Worm (Caenorhabditis elegans): ENCODE measurements around the gene ceh-13.
A peak's percentile ranks its signal among the peaks of the same experiment; 100 is the strongest.

The ceh-13 gene

DNA sequence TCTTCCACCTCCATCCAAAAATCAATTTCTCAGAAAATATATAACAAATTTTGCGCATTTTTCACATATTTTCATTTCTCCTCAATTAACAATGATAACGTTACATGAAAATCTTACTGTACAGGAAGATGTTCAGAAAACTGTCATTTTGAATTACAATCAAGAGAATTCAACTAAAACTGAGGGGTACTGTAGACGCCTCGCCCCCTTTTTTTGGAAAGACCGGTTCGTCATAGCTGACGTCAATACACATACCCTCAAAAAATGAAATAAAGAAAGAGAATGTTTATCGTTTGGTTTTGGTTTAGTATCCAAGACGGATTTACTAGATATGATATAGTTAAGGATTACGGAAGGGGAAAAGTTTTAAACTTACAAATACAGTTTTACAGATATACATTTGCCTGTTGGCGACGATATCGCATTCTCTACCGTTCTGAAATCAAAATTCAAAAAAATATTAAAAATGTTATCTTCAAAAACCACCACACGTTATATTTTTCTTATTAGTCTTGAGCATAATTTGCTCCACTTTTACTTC is 2.5 kb downstream of the ceh-13 start:
- TF ChIP-seq unc-39 (tag; optimal IDR thresholded peaks at IDR 0.05) (no peak), ceh-39 (tag; optimal IDR thresholded peaks at IDR 0.05) (no peak), elt-1 (tag; optimal IDR thresholded peaks at IDR 0.05; ENCODE audit: borderline replicate concordance, insufficient read depth) (no peak), ces-1 (GFP tag; optimal IDR thresholded peaks at IDR 0.05) (no peak), sem-2 (GFP tag; optimal IDR thresholded peaks at IDR 0.05) (no peak), ztf-11 (tag; optimal IDR thresholded peaks at IDR 0.05) (no peak), M03D4.4 (tag; optimal IDR thresholded peaks at IDR 0.05) (no peak), lin-13 (tag; optimal IDR thresholded peaks at IDR 0.05) (no peak), unc-120 (tag; optimal IDR thresholded peaks at IDR 0.05; ENCODE audit: poor library complexity, severe bottlenecking) (no peak), pha-4 (tag; optimal IDR thresholded peaks at IDR 0.05) (no peak), bed-3 (GFP tag; optimal IDR thresholded peaks at IDR 0.05) (no peak), snpc-4 (tag; optimal IDR thresholded peaks at IDR 0.05) (no peak), flh-1 (GFP tag; optimal IDR thresholded peaks at IDR 0.05) (no peak), lin-32 (GFP tag; optimal IDR thresholded peaks at IDR 0.05) (no peak), nhr-237 (tag; optimal IDR thresholded peaks at IDR 0.05) (no peak), blmp-1 (tag; optimal IDR thresholded peaks at IDR 0.05) (no peak)

DNA sequence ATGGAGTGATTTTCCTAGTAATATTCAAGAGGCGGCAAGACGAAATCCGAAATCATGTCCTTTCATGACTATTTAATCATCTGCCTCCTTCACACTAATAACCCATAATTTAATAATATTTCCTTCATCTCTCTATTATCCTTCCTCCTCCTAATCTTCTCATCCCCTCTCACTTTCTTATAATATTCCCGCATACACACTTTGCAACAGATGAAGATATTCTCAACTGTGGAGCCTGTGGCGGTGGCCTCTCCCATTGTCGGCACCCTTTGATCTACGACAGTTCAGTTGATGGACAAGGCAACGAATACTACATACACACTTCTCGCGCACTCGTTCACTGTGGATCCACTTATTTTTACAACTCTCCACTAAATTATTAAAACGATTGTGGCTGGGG is 3.2 kb downstream of the ceh-13 start:
- TF ChIP-seq elt-3 (tag; optimal IDR thresholded peaks at IDR 0.05): no peak
- peak; percentile 6 for TF ChIP-seq mls-2 (tag; optimal IDR thresholded peaks at IDR 0.05)
- TF ChIP-seq snpc-4 (tag; optimal IDR thresholded peaks at IDR 0.05): no peak
- peak; percentile 68 for TF ChIP-seq unc-62 (GFP tag; optimal IDR thresholded peaks at IDR 0.05)
- peak; percentile 67 for TF ChIP-seq nhr-2 (tag; optimal IDR thresholded peaks at IDR 0.05)
- TF ChIP-seq zip-8 (tag; optimal IDR thresholded peaks at IDR 0.05): no peak
- no peak for TF ChIP-seq lin-13 (tag; optimal IDR thresholded peaks at IDR 0.05)
- TF ChIP-seq ces-1 (GFP tag; optimal IDR thresholded peaks at IDR 0.05): peak; percentile 85
- no peak for TF ChIP-seq blmp-1 (tag; optimal IDR thresholded peaks at IDR 0.05)
- TF ChIP-seq mep-1 (tag; optimal IDR thresholded peaks at IDR 0.05): no peak
- TF ChIP-seq unc-39 (tag; optimal IDR thresholded peaks at IDR 0.05): no peak
- no peak for TF ChIP-seq ceh-39 (tag; optimal IDR thresholded peaks at IDR 0.05)
- no peak for TF ChIP-seq lin-32 (GFP tag; optimal IDR thresholded peaks at IDR 0.05)

DNA sequence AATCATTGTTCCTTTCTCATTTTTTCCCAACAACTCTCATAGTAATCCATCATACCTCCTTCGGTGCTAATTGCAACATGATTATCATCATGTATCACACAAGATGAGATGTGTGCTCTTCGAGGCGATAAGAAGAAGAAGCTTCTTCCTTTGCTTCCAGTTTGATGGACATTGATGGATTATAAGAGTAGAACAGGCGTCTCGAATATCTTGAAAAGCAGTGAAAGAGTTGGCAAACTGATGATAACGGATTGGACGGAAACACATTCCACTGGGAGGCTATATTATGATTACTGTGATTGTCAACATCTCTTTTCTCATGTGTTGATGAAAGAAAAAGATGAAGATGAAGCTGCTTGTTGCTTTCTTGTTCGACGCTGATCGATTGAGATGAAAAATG is 4.4 kb downstream of the ceh-13 start:
- TF ChIP-seq unc-62 (GFP tag; optimal IDR thresholded peaks at IDR 0.05): peak; percentile 100
- peak; percentile 3 for TF ChIP-seq ceh-83 (GFP tag; optimal IDR thresholded peaks at IDR 0.05)
- no peak for TF ChIP-seq nhr-237 (tag; optimal IDR thresholded peaks at IDR 0.05)
- peak; percentile 83 for TF ChIP-seq unc-120 (tag; optimal IDR thresholded peaks at IDR 0.05; ENCODE audit: poor library complexity, severe bottlenecking)
- no peak for TF ChIP-seq ceh-43 (GFP tag; optimal IDR thresholded peaks at IDR 0.05)
- TF ChIP-seq ces-1 (GFP tag; optimal IDR thresholded peaks at IDR 0.05): no peak
- TF ChIP-seq nhr-28 (tag; optimal IDR thresholded peaks at IDR 0.05): no peak
- TF ChIP-seq hlh-1 (tag; optimal IDR thresholded peaks at IDR 0.05): peak; percentile 80

DNA sequence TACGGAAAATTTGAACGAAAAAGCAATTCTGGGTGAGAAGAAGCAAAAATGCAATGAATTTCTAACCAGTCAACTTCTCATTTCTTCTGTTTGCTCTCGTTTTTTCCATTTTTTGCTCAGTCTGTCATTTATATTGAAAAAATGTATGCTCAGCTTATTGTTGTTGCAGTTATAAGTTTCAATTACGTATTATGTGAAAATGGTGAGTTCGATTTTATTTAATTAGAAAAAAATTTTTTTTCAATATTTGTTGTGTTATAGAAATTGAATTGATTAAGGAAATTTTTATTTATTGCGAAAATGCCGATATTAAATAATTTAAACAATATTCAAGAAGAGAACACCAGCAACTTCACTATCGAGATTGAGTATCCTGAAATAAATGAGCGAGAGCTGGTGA is 6.4 kb downstream of the ceh-13 start, which contains the start of gene lgc-12:
TSS of gene lgc-12 (plus strand) at position 301 of the 400 bp plus-strand sequence.
- no peak for TF ChIP-seq ces-1 (GFP tag; optimal IDR thresholded peaks at IDR 0.05)
- TF ChIP-seq zip-8 (tag; optimal IDR thresholded peaks at IDR 0.05): no peak
- TF ChIP-seq nhr-2 (tag; optimal IDR thresholded peaks at IDR 0.05): no peak
- no peak for TF ChIP-seq ztf-11 (tag; optimal IDR thresholded peaks at IDR 0.05)
- TF ChIP-seq mep-1 (tag; optimal IDR thresholded peaks at IDR 0.05): no peak
- TF ChIP-seq sptf-1 (tag; optimal IDR thresholded peaks at IDR 0.05): no peak
- TF ChIP-seq ham-2 (GFP tag; optimal IDR thresholded peaks at IDR 0.05): no peak
- TF ChIP-seq lin-32 (GFP tag; optimal IDR thresholded peaks at IDR 0.05): no peak
- no peak for TF ChIP-seq mls-2 (tag; optimal IDR thresholded peaks at IDR 0.05)
- no peak for TF ChIP-seq hlh-1 (tag; optimal IDR thresholded peaks at IDR 0.05)

DNA sequence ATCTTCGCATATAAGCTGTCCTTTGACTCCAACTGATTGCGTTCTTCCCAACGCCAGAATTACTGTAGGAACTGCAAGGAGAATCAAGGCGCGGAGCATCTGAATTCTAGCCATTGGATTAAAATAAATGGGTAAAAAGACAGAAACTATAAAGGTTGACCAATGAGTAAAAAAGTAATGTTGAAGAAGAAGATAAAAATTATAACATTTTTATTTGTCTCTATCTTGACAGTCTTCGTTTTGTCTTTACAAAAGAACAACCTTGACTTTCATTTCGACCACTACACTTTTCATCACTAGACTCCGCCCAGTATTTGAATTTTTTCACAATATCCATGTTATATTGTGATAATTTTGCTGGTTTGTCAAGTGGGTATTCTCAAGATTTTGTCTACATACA is 9.8 kb downstream of the ceh-13 start, which contains the start of gene ttr-8:
TSS of gene ttr-8 (minus strand) at position 101 of the 400 bp plus-strand sequence.
- TF ChIP-seq unc-39 (tag; optimal IDR thresholded peaks at IDR 0.05) (no peak), tbx-8 (GFP tag; optimal IDR thresholded peaks at IDR 0.05) (no peak), nhr-2 (tag; optimal IDR thresholded peaks at IDR 0.05) (no peak), lsy-2 (tag; optimal IDR thresholded peaks at IDR 0.05) (no peak), drap-1 (GFP tag; optimal IDR thresholded peaks at IDR 0.05) (no peak), lin-13 (tag; optimal IDR thresholded peaks at IDR 0.05) (no peak), mab-5 (tag; optimal IDR thresholded peaks at IDR 0.05) (no peak), blmp-1 (tag; optimal IDR thresholded peaks at IDR 0.05) (no peak), ceh-43 (GFP tag; optimal IDR thresholded peaks at IDR 0.05) (no peak), lin-32 (GFP tag; optimal IDR thresholded peaks at IDR 0.05) (no peak), mls-2 (tag; optimal IDR thresholded peaks at IDR 0.05) (no peak), unc-62 (GFP tag; optimal IDR thresholded peaks at IDR 0.05) (no peak), ces-1 (GFP tag; optimal IDR thresholded peaks at IDR 0.05) (no peak), elt-1 (tag; optimal IDR thresholded peaks at IDR 0.05; ENCODE audit: borderline replicate concordance, insufficient read depth) (no peak), unc-120 (tag; optimal IDR thresholded peaks at IDR 0.05; ENCODE audit: poor library complexity, severe bottlenecking) (no peak), nhr-76 (tag; optimal IDR thresholded peaks at IDR 0.05) (no peak), ztf-11 (tag; optimal IDR thresholded peaks at IDR 0.05) (no peak)

All from whole organism, mixed stage, embryonic.